Fruit fly (Drosophila melanogaster): Measurements from ENCODE around the gene Tudor-SN.
A peak's percentile ranks its signal among the peaks of the same experiment; 100 is the strongest.

The Tudor-SN gene

dm6 chr3L:262724-263177, 1.4 kb downstream of the Tudor-SN start (continued):
- TF ChIP-seq Nf-YC (tag; optimal IDR thresholded peaks at IDR 0.05): peak; percentile 43
- TF ChIP-seq D19A (tag; optimal IDR thresholded peaks at IDR 0.05): no peak
- no peak for TF ChIP-seq pum (GFP tag; optimal IDR thresholded peaks at IDR 0.05)
- TF ChIP-seq Stat92E (GFP tag; optimal IDR thresholded peaks at IDR 0.05): no peak
- no peak for TF ChIP-seq ind (GFP tag; optimal IDR thresholded peaks at IDR 0.05)
- peak; percentile 50; the same call in 1 of the 2 replicates for TF ChIP-seq CG10321 (GFP tag; IDR thresholded peaks at IDR 0.05)
- TF ChIP-seq Atf3 (GFP tag; optimal IDR thresholded peaks at IDR 0.05): no peak
- TF ChIP-seq CoRest (tag; optimal IDR thresholded peaks at IDR 0.05): no peak
- TF ChIP-seq CG12155 (GFP tag; optimal IDR thresholded peaks at IDR 0.05): no peak
- TF ChIP-seq pnt (GFP tag; optimal IDR thresholded peaks at IDR 0.05): no peak
- TF ChIP-seq CG17802 (tag; optimal IDR thresholded peaks at IDR 0.05): no peak
- TF ChIP-seq Chrac-16 (GFP tag; optimal IDR thresholded peaks at IDR 0.05): no peak
- TF ChIP-seq ranshi (GFP tag; IDR thresholded peaks at IDR 0.05): no peak
- TF ChIP-seq nom (GFP tag; optimal IDR thresholded peaks at IDR 0.05): no peak
- no peak for TF ChIP-seq exex (tag; optimal IDR thresholded peaks at IDR 0.05)
- no peak for TF ChIP-seq sisA (GFP tag; IDR thresholded peaks at IDR 0.05)
- TF ChIP-seq CG8290 (GFP tag; optimal IDR thresholded peaks at IDR 0.05): no peak
- peak in 1 of 2 experiments; percentile 51 for TF ChIP-seq CG8290 (tag; optimal IDR thresholded peaks at IDR 0.05)
- no peak for TF ChIP-seq Blimp-1 (GFP tag; optimal IDR thresholded peaks at IDR 0.05)
- no peak for TF ChIP-seq CG32532 (GFP tag; IDR thresholded peaks at IDR 0.05)
- TF ChIP-seq CkIIα-i1 (GFP tag; IDR thresholded peaks at IDR 0.05): no peak
- peak; percentile 98 for TF ChIP-seq dm (GFP tag; optimal IDR thresholded peaks at IDR 0.05)
- TF ChIP-seq CG10209 (GFP tag; optimal IDR thresholded peaks at IDR 0.05): no peak
- no peak for TF ChIP-seq dpn (GFP tag; optimal IDR thresholded peaks at IDR 0.05)
- no peak for TF ChIP-seq HmgD (GFP tag; optimal IDR thresholded peaks at IDR 0.05)
- TF ChIP-seq wek (GFP tag; optimal IDR thresholded peaks at IDR 0.05): no peak
- TF ChIP-seq CG11085 (GFP tag; IDR thresholded peaks at IDR 0.05): no peak
- no peak for TF ChIP-seq TFAM (GFP tag; optimal IDR thresholded peaks at IDR 0.05)
- peak; percentile 62; the same call in 1 of the 2 replicates for TF ChIP-seq tna (GFP tag; IDR thresholded peaks at IDR 0.05; ENCODE audit: partially characterized antibody)
- TF ChIP-seq fd102C (GFP tag; optimal IDR thresholded peaks at IDR 0.05): no peak
- TF ChIP-seq CG7745 (tag; optimal IDR thresholded peaks at IDR 0.05): no peak
- no peak for TF ChIP-seq CG30431 (GFP tag; optimal IDR thresholded peaks at IDR 0.05)
- no peak for TF ChIP-seq CG5953 (GFP tag; IDR thresholded peaks at IDR 0.05)
- TF ChIP-seq CG12744 (GFP tag; optimal IDR thresholded peaks at IDR 0.05): no peak
- TF ChIP-seq CG32767 (GFP tag; IDR thresholded peaks at IDR 0.05): no peak
- TF ChIP-seq Ravus (GFP tag; IDR thresholded peaks at IDR 0.05): no peak
- TF ChIP-seq H15 (GFP tag; IDR thresholded peaks at IDR 0.05): no peak
- no peak for TF ChIP-seq CG1832 (GFP tag; optimal IDR thresholded peaks at IDR 0.05)
- TF ChIP-seq repo (GFP tag; optimal IDR thresholded peaks at IDR 0.05): no peak
- peak; percentile 62 for TF ChIP-seq CG2116 (GFP tag; optimal IDR thresholded peaks at IDR 0.05)
- TF ChIP-seq crol (GFP tag; IDR thresholded peaks at IDR 0.05): no peak
- TF ChIP-seq CG15269 (tag; optimal IDR thresholded peaks at IDR 0.05): no peak
- TF ChIP-seq CG1602 (GFP tag; optimal IDR thresholded peaks at IDR 0.05): no peak
- TF ChIP-seq CG18619 (GFP tag; optimal IDR thresholded peaks at IDR 0.05): no peak
- no peak for TF ChIP-seq dan (GFP tag; IDR thresholded peaks at IDR 0.05)
- peak; percentile 93 for TF ChIP-seq sug (tag; optimal IDR thresholded peaks at IDR 0.05)
- TF ChIP-seq sna (GFP tag; IDR thresholded peaks at IDR 0.05; ENCODE audit: partially characterized antibody): peak; percentile 80
- TF ChIP-seq dimm (GFP tag; IDR thresholded peaks at IDR 0.05): no peak
- peak; percentile 26 for TF ChIP-seq mirr (GFP tag; optimal IDR thresholded peaks at IDR 0.05)
- peak; percentile 81 for TF ChIP-seq Bgb (GFP tag; IDR thresholded peaks at IDR 0.05; ENCODE audit: partially characterized antibody)
- peak; percentile 67 for TF ChIP-seq CG2129 (GFP tag; IDR thresholded peaks at IDR 0.05; ENCODE audit: partially characterized antibody)
- no peak for TF ChIP-seq h (optimal IDR thresholded peaks at IDR 0.05)
